Worm (Caenorhabditis elegans): ENCODE data around the gene R107.9.

DNA sequence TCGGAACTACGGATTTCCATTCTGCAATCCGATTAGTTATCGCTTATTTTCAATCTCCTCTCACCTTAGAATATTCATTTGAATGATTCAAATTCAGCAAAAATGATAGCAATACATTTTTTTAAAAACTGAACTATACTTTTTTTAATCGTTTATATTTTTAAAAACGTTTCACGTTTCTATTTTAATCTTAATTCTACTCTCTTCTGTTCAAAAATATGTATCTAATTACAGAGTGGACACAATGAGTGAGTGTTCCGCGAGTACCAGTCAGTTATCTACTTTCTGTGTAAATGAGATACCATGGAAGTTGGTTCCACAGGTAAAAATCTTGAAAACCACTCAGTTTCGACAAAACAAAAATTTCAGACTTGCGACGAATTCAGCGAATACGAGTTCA lies 35.2 kb upstream of the R107.9 start, which contains the start of the genes F59B2.15 and zif-1:
- TF ChIP-seq ama-1 (optimal IDR thresholded peaks at IDR 0.05) (no peak), aly-1 (tag; optimal IDR thresholded peaks at IDR 0.05) (no peak)

All from whole organism, early embryonic.